Fruit fly (Drosophila melanogaster): ENCODE results near the gene CG4592.

CG4592 gene

dm6 chr2L:9921401-9921800 is at the start of gene CG4592 (continued):
- no peak for TF ChIP-seq Vsx1 (GFP tag; optimal IDR thresholded peaks at IDR 0.05)
- no peak for TF ChIP-seq CG11398 (GFP tag; optimal IDR thresholded peaks at IDR 0.05)
- no peak for TF ChIP-seq aop (GFP tag; IDR thresholded peaks at IDR 0.05)
- peak; percentile 18 for TF ChIP-seq ems (GFP tag; optimal IDR thresholded peaks at IDR 0.05)
- TF ChIP-seq Antp (GFP tag; optimal IDR thresholded peaks at IDR 0.05), result peak; percentile 8
- TF ChIP-seq CG10565 (GFP tag; optimal IDR thresholded peaks at IDR 0.05), result no peak
- TF ChIP-seq hth (optimal IDR thresholded peaks at IDR 0.05), result no peak
- TF ChIP-seq btn (GFP tag; optimal IDR thresholded peaks at IDR 0.05), result no peak
- no peak for TF ChIP-seq nom (GFP tag; optimal IDR thresholded peaks at IDR 0.05)
- TF ChIP-seq CG10654 (GFP tag; optimal IDR thresholded peaks at IDR 0.05), result peak; percentile 0
- no peak for TF ChIP-seq CG2889 (GFP tag; IDR thresholded peaks at IDR 0.05)
- TF ChIP-seq vfl (GFP tag; optimal IDR thresholded peaks at IDR 0.05), result peak; percentile 60
- TF ChIP-seq CG15011 (GFP tag; optimal IDR thresholded peaks at IDR 0.05), result peak; percentile 3
- TF ChIP-seq CG15073 (GFP tag; optimal IDR thresholded peaks at IDR 0.05), result no peak
- no peak for TF ChIP-seq CG4360 (GFP tag; IDR thresholded peaks at IDR 0.05)
- peak; percentile 21 for TF ChIP-seq CG3407 (GFP tag; optimal IDR thresholded peaks at IDR 0.05)
- peak; percentile 46 for TF ChIP-seq CG6854 (GFP tag; optimal IDR thresholded peaks at IDR 0.05)
- TF ChIP-seq CG32767 (GFP tag; IDR thresholded peaks at IDR 0.05), result peak; percentile 56; the same call in 1 of the 2 replicates
- TF ChIP-seq amos (GFP tag; IDR thresholded peaks at IDR 0.05; ENCODE audit: partially characterized antibody), result no peak
- no peak for TF ChIP-seq CG43689 (GFP tag; IDR thresholded peaks at IDR 0.05)
- TF ChIP-seq CG10431 (GFP tag; optimal IDR thresholded peaks at IDR 0.05), result no peak
- no peak for TF ChIP-seq CG14667 (GFP tag; IDR thresholded peaks at IDR 0.05)
- TF ChIP-seq twi (tag; optimal IDR thresholded peaks at IDR 0.05), result no peak
- peak; percentile 57; the same call in 1 of the 2 replicates for TF ChIP-seq lmd (GFP tag; IDR thresholded peaks at IDR 0.05)
- no peak for TF ChIP-seq CG11085 (GFP tag; IDR thresholded peaks at IDR 0.05)
- TF ChIP-seq Dfd (GFP tag; optimal IDR thresholded peaks at IDR 0.05), result no peak
- peak; percentile 22 for TF ChIP-seq Usf (GFP tag; optimal IDR thresholded peaks at IDR 0.05)
- TF ChIP-seq tna (GFP tag; IDR thresholded peaks at IDR 0.05; ENCODE audit: partially characterized antibody), result no peak
- TF ChIP-seq CG7839 (tag; optimal IDR thresholded peaks at IDR 0.05), result no peak
- peak; percentile 67; the same call in 1 of the 2 replicates for TF ChIP-seq CG14014 (GFP tag; IDR thresholded peaks at IDR 0.05)
- TF ChIP-seq TFAM (GFP tag; optimal IDR thresholded peaks at IDR 0.05), result no peak
- TF ChIP-seq HLHmδ (GFP tag; optimal IDR thresholded peaks at IDR 0.05), result no peak
- TF ChIP-seq CG17385 (GFP tag; optimal IDR thresholded peaks at IDR 0.05), result peak; percentile 57
- no peak for TF ChIP-seq pros (GFP tag; optimal IDR thresholded peaks at IDR 0.05)
- TF ChIP-seq dati (GFP tag; IDR thresholded peaks at IDR 0.05), result 0 out of 2 replicates have a peak, but pooled peaks have one; percentile 35
- no peak for TF ChIP-seq ash1 (GFP tag; optimal IDR thresholded peaks at IDR 0.05)
- no peak for TF ChIP-seq tap (tag; optimal IDR thresholded peaks at IDR 0.05)
- TF ChIP-seq Elba2 (GFP tag; optimal IDR thresholded peaks at IDR 0.05), result no peak
- TF ChIP-seq CG8478 (optimal IDR thresholded peaks at IDR 0.05), result no peak
- TF ChIP-seq so (GFP tag; IDR thresholded peaks at IDR 0.05), result 0 out of 3 replicates have a peak, but pooled peaks have one; percentile 21
- no peak for TF ChIP-seq CG17568 (GFP tag; optimal IDR thresholded peaks at IDR 0.05)
- TF ChIP-seq Dll (GFP tag; IDR thresholded peaks at IDR 0.05; ENCODE audit: partially characterized antibody), result no peak
- peak; percentile 74 for TF ChIP-seq dysf (GFP tag; IDR thresholded peaks at IDR 0.05)
- TF ChIP-seq CG1602 (GFP tag; optimal IDR thresholded peaks at IDR 0.05), result peak; percentile 8
- peak; percentile 21; the same call in 1 of the 3 replicates for TF ChIP-seq B-H1 (GFP tag; IDR thresholded peaks at IDR 0.05)
- no peak for TF ChIP-seq eve (GFP tag; optimal IDR thresholded peaks at IDR 0.05)
- TF ChIP-seq CG17612 (GFP tag; IDR thresholded peaks at IDR 0.05), result no peak
- TF ChIP-seq da (GFP tag; optimal IDR thresholded peaks at IDR 0.05), result no peak
- TF ChIP-seq CG7987 (GFP tag; optimal IDR thresholded peaks at IDR 0.05), result peak; percentile 78
- TF ChIP-seq dmrt11E (tag; optimal IDR thresholded peaks at IDR 0.05), result peak; percentile 48
- TF ChIP-seq CG30020 (tag; optimal IDR thresholded peaks at IDR 0.05), result peak; percentile 33
- peak; percentile 10 for TF ChIP-seq CG18619 (GFP tag; optimal IDR thresholded peaks at IDR 0.05)
